Worm (Caenorhabditis elegans) whole organism, L1 larva: ENCODE measurements around the gene T12G3.11.

ENCODE experiments used
- C04F5.9 ChIP-seq: sonication (generic microtip); optimal IDR thresholded peaks from 2 replicates; lab custom pipeline; 2016; ENCODE audit warnings: missing genetic modification characterization, missing compliant biosample characterization
- C16A3.4 ChIP-seq: fragments of 150-350 bp; optimal IDR thresholded peaks from 2 replicates; lab custom pipeline; 2014; ENCODE audit warnings: missing biosample characterization, missing genetic modification characterization
- F16B12.6 ChIP-seq: fragments of 150-350 bp; optimal IDR thresholded peaks from 2 replicates; lab custom pipeline; 2014; ENCODE audit warnings: missing biosample characterization, missing genetic modification characterization
- aha-1 ChIP-seq: fragments of 150-350 bp; optimal IDR thresholded peaks from 2 replicates; lab custom pipeline; 2014; ENCODE audit warnings: missing biosample characterization, missing genetic modification characterization
- aly-2 ChIP-seq: fragments of 150-350 bp; optimal IDR thresholded peaks from 2 replicates; lab custom pipeline; 2014; ENCODE audit warnings: missing biosample characterization, missing genetic modification characterization
- blmp-1 ChIP-seq: fragments of 150-350 bp; optimal IDR thresholded peaks from 2 replicates; lab custom pipeline; 2014; ENCODE audit warnings: missing biosample characterization, missing genetic modification characterization
- ceh-63 ChIP-seq: fragments of 200-800 bp; sonication (Bioruptor generic); optimal IDR thresholded peaks from 2 replicates; lab custom pipeline; 2018; ENCODE audit warnings: mild to moderate bottlenecking, missing genetic modification characterization, missing compliant biosample characterization
- ceh-82 ChIP-seq, 3 experiments: fragments of 150-350 bp in 1 of 3; sonication (generic microtip) in 2 of 3; optimal IDR thresholded peaks; 2 replicates each; lab custom pipeline; 2014 to 2017; ENCODE audit warnings: missing biosample characterization in 3 of 3, missing genetic modification characterization in 3 of 3
- ceh-88 ChIP-seq: fragments of 200-800 bp; sonication (Bioruptor generic); IDR thresholded peaks from 2 replicates; pipeline ENCODE4 v1.3.6; 2022; ENCODE audit warnings: missing genetic modification characterization, missing compliant biosample characterization
- ces-1 ChIP-seq: fragments of 150-350 bp; optimal IDR thresholded peaks from 2 replicates; lab custom pipeline; 2014; ENCODE audit warnings: missing biosample characterization, missing genetic modification reagents, missing genetic modification characterization
- dpl-1 ChIP-seq, 3 experiments: fragments of 150-350 bp in 2 of 3; sonication (generic microtip) in 1 of 3; optimal IDR thresholded peaks; 2 replicates each; lab custom pipeline; 2014 to 2017; ENCODE audit warnings: missing biosample characterization in 3 of 3, missing genetic modification characterization in 3 of 3, missing genetic modification reagents in 3 of 3
- dsc-1 ChIP-seq: sonication (generic microtip); optimal IDR thresholded peaks from 2 replicates; lab custom pipeline; 2016; ENCODE audit warnings: mild to moderate bottlenecking, missing genetic modification characterization, missing compliant biosample characterization
- efl-1 ChIP-seq, 4 experiments: fragments of 150-350 bp; optimal IDR thresholded peaks in 3 of 4; peaks in 1 of 4; 1 replicate in 1 of 4; 2 replicates in 3 of 4; lab custom pipeline; 2014; ENCODE audit warnings: missing biosample characterization in 2 of 4, missing genetic modification characterization in 2 of 4, missing genetic modification reagents in 2 of 4
- efl-3 ChIP-seq: fragments of 200-800 bp; sonication (Bioruptor generic); optimal IDR thresholded peaks from 2 replicates; lab custom pipeline; 2018; ENCODE audit warnings: mild to moderate bottlenecking, missing genetic modification characterization, missing compliant biosample characterization
- elt-3 ChIP-seq, 6 experiments: fragments of 150-350 bp in 1 of 6; sonication (generic microtip); optimal IDR thresholded peaks; 2 replicates each; lab custom pipeline; 2017 to 2018; ENCODE audit warnings: missing biosample characterization in 6 of 6, missing genetic modification characterization in 6 of 6, inconsistent platforms in 1 of 6
- ets-5 ChIP-seq: fragments of 200-800 bp; sonication (Bioruptor generic); IDR thresholded peaks from 2 replicates; pipeline ENCODE4 v1.3.6; 2022; ENCODE audit warnings: missing genetic modification characterization, missing compliant biosample characterization
- fkh-8 ChIP-seq: sonication (generic microtip); optimal IDR thresholded peaks from 2 replicates; lab custom pipeline; 2016; ENCODE audit warnings: mild to moderate bottlenecking, missing genetic modification characterization, missing compliant biosample characterization
- hlh-4 ChIP-seq: sonication (generic microtip); optimal IDR thresholded peaks from 2 replicates; lab custom pipeline; 2016; ENCODE audit warnings: mild to moderate bottlenecking, missing genetic modification characterization, missing compliant biosample characterization
- irx-1 ChIP-seq: sonication (generic microtip); optimal IDR thresholded peaks from 2 replicates; lab custom pipeline; 2016; ENCODE audit warnings: missing genetic modification characterization, missing compliant biosample characterization
- lin-14 ChIP-seq: fragments of 200-800 bp; sonication (Bioruptor generic); optimal IDR thresholded peaks from 2 replicates; lab custom pipeline; 2018; ENCODE audit warnings: mild to moderate bottlenecking, missing genetic modification characterization, moderate library complexity, missing compliant biosample characterization
- lin-15B ChIP-seq: fragments of 150-350 bp; sonication (generic microtip); optimal IDR thresholded peaks from 3 replicates; lab custom pipeline; 2014; ENCODE audit warnings: missing biosample characterization, missing genetic modification characterization
- lin-35 ChIP-seq, 2 experiments: fragments of 150-350 bp; optimal IDR thresholded peaks; 2 replicates each; lab custom pipeline; 2014; ENCODE audit warnings: missing biosample characterization in 2 of 2, missing genetic modification characterization in 2 of 2, missing genetic modification reagents in 2 of 2
- lir-3 ChIP-seq: sonication (generic microtip); optimal IDR thresholded peaks from 2 replicates; lab custom pipeline; 2016; ENCODE audit warnings: mild to moderate bottlenecking, missing genetic modification characterization, moderate library complexity, missing compliant biosample characterization; ENCODE audit not compliant: poor library complexity
- lsy-2 ChIP-seq, 2 experiments: fragments of 150-350 bp; optimal IDR thresholded peaks; 2 replicates each; lab custom pipeline; 2014; ENCODE audit warnings: missing biosample characterization in 2 of 2, missing genetic modification characterization in 2 of 2
- mdl-1 ChIP-seq, 2 experiments: fragments of 150-350 bp; optimal IDR thresholded peaks; 2 replicates each; lab custom pipeline; 2014 to 2017; ENCODE audit warnings: missing biosample characterization in 2 of 2, missing genetic modification characterization in 2 of 2, inconsistent platforms in 1 of 2
- mep-1 ChIP-seq: fragments of 150-350 bp; optimal IDR thresholded peaks from 2 replicates; lab custom pipeline; 2014; ENCODE audit warnings: missing biosample characterization, missing genetic modification characterization
- nhr-19 ChIP-seq: fragments of 200-800 bp; sonication (Bioruptor generic); conservative IDR thresholded peaks from 2 replicates; pipeline ENCODE4 v1.3.6; 2022; ENCODE audit warnings: missing genetic modification characterization, missing compliant biosample characterization
- nhr-20 ChIP-seq: sonication (generic microtip); optimal IDR thresholded peaks from 2 replicates; lab custom pipeline; 2016; ENCODE audit warnings: mild to moderate bottlenecking, missing genetic modification characterization, missing compliant biosample characterization
- nhr-237 ChIP-seq: fragments of 150-350 bp; optimal IDR thresholded peaks from 2 replicates; lab custom pipeline; 2014; ENCODE audit warnings: missing biosample characterization, missing genetic modification characterization
- nhr-28 ChIP-seq: fragments of 150-350 bp; optimal IDR thresholded peaks from 2 replicates; lab custom pipeline; 2014; ENCODE audit warnings: missing biosample characterization, missing genetic modification characterization
- nhr-47 ChIP-seq: sonication (generic microtip); optimal IDR thresholded peaks from 2 replicates; lab custom pipeline; 2016; ENCODE audit warnings: mild to moderate bottlenecking, missing genetic modification characterization, moderate library complexity, missing compliant biosample characterization
- nhr-71 ChIP-seq: sonication (generic microtip); optimal IDR thresholded peaks from 2 replicates; lab custom pipeline; 2016; ENCODE audit warnings: mild to moderate bottlenecking, missing genetic modification characterization, moderate library complexity, missing compliant biosample characterization
- nhr-76 ChIP-seq: sonication (generic microtip); optimal IDR thresholded peaks from 2 replicates; lab custom pipeline; 2017; ENCODE audit warnings: missing biosample characterization, missing genetic modification characterization
- nhr-85 ChIP-seq: sonication (generic microtip); peaks from one replicate; lab custom pipeline; 2016; ENCODE audit warnings: missing genetic modification characterization, inconsistent platforms, missing compliant biosample characterization
- pax-3 ChIP-seq: fragments of 200-800 bp; sonication (Bioruptor generic); optimal IDR thresholded peaks from 2 replicates; lab custom pipeline; 2018; ENCODE audit warnings: mild to moderate bottlenecking, missing genetic modification characterization, moderate library complexity, missing compliant biosample characterization
- pqm-1 ChIP-seq: sonication (generic microtip); optimal IDR thresholded peaks from 3 replicates; lab custom pipeline; 2017; ENCODE audit warnings: missing biosample characterization, missing genetic modification characterization
- rnt-1 ChIP-seq: sonication (generic microtip); optimal IDR thresholded peaks from 2 replicates; lab custom pipeline; 2016; ENCODE audit warnings: mild to moderate bottlenecking, missing genetic modification characterization, moderate library complexity, missing compliant biosample characterization
- skn-1 ChIP-seq: fragments of 150-350 bp; optimal IDR thresholded peaks from 2 replicates; lab custom pipeline; 2014; ENCODE audit warnings: missing biosample characterization, missing genetic modification characterization
- snu-23 ChIP-seq: sonication (generic microtip); optimal IDR thresholded peaks from 2 replicates; lab custom pipeline; 2016; ENCODE audit warnings: missing genetic modification characterization, missing compliant biosample characterization
- sptf-1 ChIP-seq: fragments of 150-350 bp; optimal IDR thresholded peaks from 2 replicates; lab custom pipeline; 2014; ENCODE audit warnings: missing biosample characterization, missing genetic modification characterization
- swsn-7 ChIP-seq: sonication (generic microtip); optimal IDR thresholded peaks from 2 replicates; lab custom pipeline; 2016; ENCODE audit warnings: missing genetic modification characterization, missing compliant biosample characterization
- tbx-2 ChIP-seq: sonication (generic microtip); optimal IDR thresholded peaks from 2 replicates; lab custom pipeline; 2016; ENCODE audit warnings: missing genetic modification characterization, missing compliant biosample characterization
- unc-130 ChIP-seq: fragments of 150-350 bp; optimal IDR thresholded peaks from 2 replicates; lab custom pipeline; 2017; ENCODE audit warnings: missing biosample characterization, missing genetic modification characterization, inconsistent platforms
- unc-30 ChIP-seq: sonication (generic microtip); optimal IDR thresholded peaks from 2 replicates; lab custom pipeline; 2017; ENCODE audit warnings: missing biosample characterization, missing genetic modification characterization
- xbp-1 ChIP-seq: sonication (generic microtip); optimal IDR thresholded peaks from 2 replicates; lab custom pipeline; 2016; ENCODE audit warnings: missing genetic modification characterization, missing compliant biosample characterization
- zag-1 ChIP-seq: fragments of 150-350 bp; optimal IDR thresholded peaks from 2 replicates; lab custom pipeline; 2014; ENCODE audit warnings: missing biosample characterization, missing genetic modification characterization

The T12G3.11 gene

DNA sequence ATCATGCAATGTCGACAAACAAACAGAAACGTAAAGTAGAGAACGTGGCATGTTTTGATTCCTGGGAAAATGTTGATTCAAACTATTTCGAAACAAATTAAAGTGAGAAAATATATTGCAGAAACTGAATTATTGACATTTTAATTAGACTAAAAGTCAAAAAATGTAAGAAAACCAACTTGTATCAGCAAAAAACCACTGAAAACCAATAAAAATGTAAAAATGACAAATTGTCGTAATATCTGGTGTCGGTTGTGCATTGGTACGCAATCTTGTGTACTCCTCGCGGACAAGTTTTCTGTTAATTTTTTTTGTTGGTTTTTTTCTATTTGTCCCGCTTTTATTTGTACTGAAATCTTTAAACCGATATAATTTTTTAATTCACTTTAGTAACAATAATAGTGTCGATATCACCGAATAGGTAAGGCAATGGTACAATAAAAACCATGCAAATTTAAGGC, at the start of gene T12G3.11:
Gene T12G3.11 (minus strand): TSS at position 51 of the 461 bp plus-strand sequence.
- peak; percentile 62 for TF ChIP-seq nhr-20
- TF ChIP-seq unc-30 (tag; lab: Kevin White, UChicago) = no peak
- TF ChIP-seq ceh-82 (tag; optimal IDR thresholded peaks at IDR 0.05; lab: Kevin White, UChicago) = peak in 2 of 3 experiments; percentile 7 to 20
- peak; percentile 24 for TF ChIP-seq irx-1 (tag; lab: Kevin White, UChicago)
- TF ChIP-seq dsc-1 = peak; percentile 29
- no peak for TF ChIP-seq unc-130 (tag; lab: Kevin White, UChicago)
- no peak for TF ChIP-seq sptf-1 (tag; lab: Kevin White, UChicago)
- peak; percentile 57 for TF ChIP-seq xbp-1 (tag; lab: Kevin White, UChicago)
- peak; percentile 49 for TF ChIP-seq tbx-2 (tag; lab: Kevin White, UChicago)
- peak in 1 of 6 experiments; percentile 19 for TF ChIP-seq elt-3 (tag; optimal IDR thresholded peaks at IDR 0.05; lab: Kevin White, UChicago)
- TF ChIP-seq lin-15B = peak; percentile 10
- peak; percentile 3 for TF ChIP-seq lir-3 (tag; lab: Kevin White, UChicago)
- TF ChIP-seq ets-5 (GFP tag; lab: Robert Waterston, UW) = no peak
- no peak for TF ChIP-seq nhr-28 (tag; lab: Kevin White, UChicago)
- peak; percentile 86 for TF ChIP-seq F16B12.6 (tag; lab: Kevin White, UChicago)
- no peak for TF ChIP-seq pqm-1 (tag; lab: Kevin White, UChicago)
- TF ChIP-seq efl-3 (GFP tag; lab: Kevin White, UChicago) = no peak
- TF ChIP-seq hlh-4 (tag; lab: Kevin White, UChicago) = no peak
- TF ChIP-seq swsn-7 = peak; percentile 59
- peak; percentile 38 for TF ChIP-seq rnt-1 (tag; lab: Kevin White, UChicago)
- TF ChIP-seq snu-23 (GFP tag; lab: Kevin White, UChicago) = peak; percentile 75
- TF ChIP-seq nhr-19 (GFP tag; lab: Robert Waterston, UW) = no peak; the same call in 1 of the 2 replicates
- peak; percentile 70 to 76 for TF ChIP-seq lsy-2 (tag; optimal IDR thresholded peaks at IDR 0.05; lab: Kevin White, UChicago)
- TF ChIP-seq skn-1 = peak; percentile 31
- peak in 1 of 2 experiments; percentile 11 for TF ChIP-seq mdl-1 (tag; optimal IDR thresholded peaks at IDR 0.05; lab: Kevin White, UChicago)
- no peak for TF ChIP-seq aly-2
- peak; percentile 56 to 66 for TF ChIP-seq efl-1 (optimal IDR thresholded peaks at IDR 0.05; lab: Kevin White, UChicago)
- peak; percentile 67 to 93 for TF ChIP-seq efl-1 (GFP tag; optimal IDR thresholded peaks at IDR 0.05 in 1 of 2; lab: Kevin White, UChicago)
- peak; percentile 48 for TF ChIP-seq lin-14 (GFP tag; lab: Kevin White, UChicago)
- TF ChIP-seq lin-35 (GFP tag; optimal IDR thresholded peaks at IDR 0.05; lab: Kevin White, UChicago) = peak; percentile 49 to 55
- peak; percentile 30 to 56 (median 39) for TF ChIP-seq dpl-1 (GFP tag; optimal IDR thresholded peaks at IDR 0.05; lab: Kevin White, UChicago)
- peak; percentile 62 for TF ChIP-seq nhr-71 (tag; lab: Kevin White, UChicago)
- peak; percentile 62 for TF ChIP-seq nhr-47

DNA sequence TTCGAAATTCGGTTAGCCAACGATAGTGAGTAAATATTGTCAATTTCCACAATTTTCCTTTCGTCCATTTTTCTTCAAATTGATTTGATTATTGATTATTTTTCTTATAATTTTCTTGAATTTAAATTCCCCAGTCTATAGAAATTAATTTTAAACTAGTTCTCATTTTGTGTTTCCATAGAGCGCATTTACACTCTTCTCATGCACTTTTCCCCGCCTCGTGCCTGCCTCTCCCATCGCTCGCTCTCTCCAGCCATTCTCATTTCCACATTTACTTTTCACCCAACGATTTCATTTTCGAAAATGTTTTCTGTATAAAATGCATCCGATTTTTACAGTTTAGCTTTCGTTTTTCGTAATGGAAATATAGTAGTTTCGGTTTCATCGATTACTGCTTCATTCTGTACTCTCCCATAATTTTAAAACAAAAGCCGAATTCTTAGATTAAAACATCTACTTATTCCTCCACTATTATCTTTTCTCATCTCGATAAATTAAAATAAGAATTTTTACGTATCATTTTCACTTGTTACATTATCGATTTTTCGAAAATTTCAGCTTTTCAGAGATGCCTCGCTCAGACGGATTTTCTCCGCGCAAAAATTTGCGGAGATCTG, 49.4 kb upstream of the T12G3.11 start, which contains the start of gene lex-1:
Gene lex-1 (plus strand): TSS at position 567 of the 617 bp plus-strand sequence.
- TF ChIP-seq zag-1 (tag; lab: Kevin White, UChicago) (no peak), ceh-88 (GFP tag; lab: Robert Waterston, UW) (no peak), nhr-20 (peak; percentile 38), nhr-237 (tag; lab: Kevin White, UChicago) (no peak), mep-1 (peak; percentile 56), lin-15B (peak; percentile 71), pax-3 (tag; lab: Kevin White, UChicago) (no peak), ceh-82 (tag; optimal IDR thresholded peaks at IDR 0.05; lab: Kevin White, UChicago) (peak in 1 of 3 experiments; percentile 22), efl-1 (optimal IDR thresholded peaks at IDR 0.05; lab: Kevin White, UChicago) (peak; percentile 18 to 79), efl-1 (GFP tag; optimal IDR thresholded peaks at IDR 0.05 in 1 of 2; lab: Kevin White, UChicago) (peak; percentile 85 to 98), nhr-76 (no peak), C16A3.4 (tag; lab: Kevin White, UChicago) (peak; percentile 37), nhr-71 (tag; lab: Kevin White, UChicago) (peak; percentile 50), ceh-63 (no peak), F16B12.6 (tag; lab: Kevin White, UChicago) (peak; percentile 20), snu-23 (GFP tag; lab: Kevin White, UChicago) (peak; percentile 55), dpl-1 (GFP tag; optimal IDR thresholded peaks at IDR 0.05; lab: Kevin White, UChicago) (peak; percentile 61 to 86 (median 80)), skn-1 (peak; percentile 37), lin-14 (GFP tag; lab: Kevin White, UChicago) (peak; percentile 40), blmp-1 (tag; lab: Kevin White, UChicago) (peak; percentile 86), tbx-2 (tag; lab: Kevin White, UChicago) (peak; percentile 4), nhr-47 (peak; percentile 6), mdl-1 (tag; optimal IDR thresholded peaks at IDR 0.05; lab: Kevin White, UChicago) (peak in 1 of 2 experiments; percentile 76), aha-1 (no peak), swsn-7 (peak; percentile 3), C04F5.9 (tag; lab: Kevin White, UChicago) (peak; percentile 14), nhr-85 (tag; lab: Kevin White, UChicago) (no peak), xbp-1 (tag; lab: Kevin White, UChicago) (peak; percentile 36), lin-35 (GFP tag; optimal IDR thresholded peaks at IDR 0.05; lab: Kevin White, UChicago) (peak; percentile 80 to 92), fkh-8 (tag; lab: Kevin White, UChicago) (peak; percentile 21), ces-1 (GFP tag; lab: Kevin White, UChicago) (no peak), lsy-2 (tag; optimal IDR thresholded peaks at IDR 0.05; lab: Kevin White, UChicago) (peak; percentile 29 to 72)
- TF ChIP-seq, all 84 proteins: peak for 22
